Worm (Caenorhabditis elegans) whole organism, L3 larva: ENCODE measurements around the gene hpo-40.

Source experiments
- ama-1 ChIP-seq: fragments of 150-350 bp; optimal IDR thresholded peaks from 2 replicates; lab custom pipeline; 2018
- ceh-16 ChIP-seq: sonication (generic microtip); optimal IDR thresholded peaks from 2 replicates; lab custom pipeline; 2017; ENCODE audit warnings: missing biosample characterization, missing genetic modification characterization
- fkh-2 ChIP-seq: fragments of 150-350 bp; optimal IDR thresholded peaks from 2 replicates; lab custom pipeline; 2014; ENCODE audit warnings: missing biosample characterization, missing genetic modification reagents, missing genetic modification characterization
- lin-15B ChIP-seq: fragments of 150-350 bp; optimal IDR thresholded peaks from 2 replicates; lab custom pipeline; 2014; ENCODE audit warnings: missing biosample characterization, missing genetic modification characterization
- lsy-12 ChIP-seq: sonication (generic microtip); optimal IDR thresholded peaks from 2 replicates; lab custom pipeline; 2016; ENCODE audit warnings: mild to moderate bottlenecking, missing genetic modification characterization, missing compliant biosample characterization
- mdl-1 ChIP-seq: fragments of 150-350 bp; optimal IDR thresholded peaks from 2 replicates; lab custom pipeline; 2014; ENCODE audit warnings: missing biosample characterization, missing genetic modification characterization
- nhr-23 ChIP-seq: fragments of 150-350 bp; optimal IDR thresholded peaks from 2 replicates; lab custom pipeline; 2014; ENCODE audit warnings: missing biosample characterization, missing genetic modification reagents, missing genetic modification characterization
- nhr-237 ChIP-seq: fragments of 150-350 bp; optimal IDR thresholded peaks from 2 replicates; lab custom pipeline; 2014; ENCODE audit warnings: missing biosample characterization, missing genetic modification characterization
- nhr-25 ChIP-seq: sonication (generic microtip); optimal IDR thresholded peaks from 2 replicates; lab custom pipeline; 2017; ENCODE audit warnings: missing biosample characterization, missing genetic modification characterization
- snpc-4 ChIP-seq: fragments of 150-350 bp; optimal IDR thresholded peaks from 2 replicates; lab custom pipeline; 2014; ENCODE audit warnings: missing biosample characterization, missing genetic modification characterization
- tbx-2 ChIP-seq: sonication (generic microtip); optimal IDR thresholded peaks from 2 replicates; lab custom pipeline; 2016; ENCODE audit warnings: mild to moderate bottlenecking, missing genetic modification characterization, missing compliant biosample characterization
- unc-39 ChIP-seq: sonication (generic microtip); optimal IDR thresholded peaks from 4 replicates; lab custom pipeline; 2017; ENCODE audit warnings: missing biosample characterization, missing genetic modification characterization
- ztf-11 ChIP-seq: fragments of 150-350 bp; optimal IDR thresholded peaks from 2 replicates; lab custom pipeline; 2014; ENCODE audit warnings: missing biosample characterization, missing genetic modification characterization

DNA sequence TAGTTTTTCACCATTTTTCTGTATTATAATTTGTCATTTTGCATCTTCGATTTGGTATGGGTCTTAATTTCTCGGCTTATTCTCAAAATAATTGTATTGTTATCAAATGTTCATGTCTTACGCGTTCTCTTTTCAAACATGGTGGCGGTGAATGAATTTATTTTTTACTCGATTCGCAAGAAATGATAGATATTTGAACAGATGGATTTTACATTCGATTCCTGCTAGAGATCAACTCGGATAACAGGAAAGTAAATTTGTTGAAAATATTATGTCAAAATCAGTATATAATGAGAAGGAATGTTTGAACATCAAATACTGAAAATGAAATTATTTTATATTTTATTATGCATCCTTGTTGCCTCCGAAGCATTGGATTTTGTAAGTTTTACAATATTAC is 29.7 kb upstream of the hpo-40 start, which contains the start of gene ZK856.4:
- TF ChIP-seq nhr-237, result no peak
- TF ChIP-seq ceh-16 (tag; lab: Kevin White, UChicago), result no peak
- TF ChIP-seq fkh-2 (tag; lab: Kevin White, UChicago), result no peak
- no peak for TF ChIP-seq mdl-1 (tag; lab: Kevin White, UChicago)
- no peak for TF ChIP-seq nhr-25 (tag; lab: Kevin White, UChicago)
- no peak for TF ChIP-seq lsy-12 (tag; lab: Kevin White, UChicago)
- TF ChIP-seq lin-15B (tag; lab: Kevin White, UChicago), result no peak
- TF ChIP-seq tbx-2 (tag; lab: Kevin White, UChicago), result no peak
- no peak for TF ChIP-seq unc-39 (tag; lab: Kevin White, UChicago)
- TF ChIP-seq nhr-23 (tag; lab: Kevin White, UChicago), result no peak
- no peak for TF ChIP-seq ama-1 (lab: Kevin White, UChicago)
- no peak for TF ChIP-seq ztf-11 (tag; lab: Kevin White, UChicago)
- no peak for TF ChIP-seq snpc-4 (tag; lab: Kevin White, UChicago)
